Worm (Caenorhabditis elegans) whole organism, mixed stage, embryonic: ENCODE measurements around the gene taf-7.1.

ENCODE experiments used
- ces-1 ChIP-seq: fragments of 150-350 bp; optimal IDR thresholded peaks from 2 replicates; lab custom pipeline; 2014; ENCODE audit warnings: missing biosample characterization, missing genetic modification reagents, missing genetic modification characterization
- elt-1 ChIP-seq: sonication (generic microtip); optimal IDR thresholded peaks from 2 replicates; lab custom pipeline; 2017; ENCODE audit warnings: missing genetic modification characterization, mild to moderate bottlenecking, missing compliant biosample characterization, antibody characterized with exemption, moderate library complexity, borderline replicate concordance; ENCODE audit not compliant: insufficient read depth
- elt-3 ChIP-seq: fragments of 150-350 bp; optimal IDR thresholded peaks from 2 replicates; lab custom pipeline; 2014; ENCODE audit warnings: missing biosample characterization, missing genetic modification characterization
- hlh-1 ChIP-seq: fragments of 150-350 bp; optimal IDR thresholded peaks from 2 replicates; lab custom pipeline; 2014; ENCODE audit warnings: missing biosample characterization, missing genetic modification reagents, missing genetic modification characterization
- lin-13 ChIP-seq: fragments of 150-350 bp; optimal IDR thresholded peaks from 2 replicates; lab custom pipeline; 2014; ENCODE audit warnings: missing biosample characterization, missing genetic modification characterization
- nhr-28 ChIP-seq: fragments of 150-350 bp; optimal IDR thresholded peaks from 2 replicates; lab custom pipeline; 2014; ENCODE audit warnings: missing biosample characterization, missing genetic modification characterization
- snpc-4 ChIP-seq: fragments of 150-350 bp; optimal IDR thresholded peaks from 2 replicates; lab custom pipeline; 2014; ENCODE audit warnings: missing biosample characterization, missing genetic modification characterization
- sptf-1 ChIP-seq: sonication (generic microtip); optimal IDR thresholded peaks from 2 replicates; lab custom pipeline; 2017; ENCODE audit warnings: mild to moderate bottlenecking, missing genetic modification characterization, moderate library complexity, missing compliant biosample characterization
- tbx-8 ChIP-seq: fragments of 200-800 bp; sonication (Bioruptor generic); optimal IDR thresholded peaks from 2 replicates; lab custom pipeline; 2018; ENCODE audit warnings: mild to moderate bottlenecking, missing genetic modification characterization, moderate library complexity, missing compliant biosample characterization
- unc-120 ChIP-seq: sonication (generic microtip); optimal IDR thresholded peaks from 2 replicates; lab custom pipeline; 2017; ENCODE audit warnings: missing genetic modification characterization, missing compliant biosample characterization; ENCODE audit not compliant: poor library complexity, severe bottlenecking
- unc-62 ChIP-seq: fragments of 150-350 bp; optimal IDR thresholded peaks from 2 replicates; lab custom pipeline; 2014; ENCODE audit warnings: missing biosample characterization, missing genetic modification reagents, missing genetic modification characterization
- zip-8 ChIP-seq: fragments of 150-350 bp; optimal IDR thresholded peaks from 2 replicates; lab custom pipeline; 2014; ENCODE audit warnings: missing biosample characterization, missing genetic modification characterization

ce11 chrX:11816825-11817224 is 20.5 kb downstream of the taf-7.1 start:
- TF ChIP-seq snpc-4 (tag; lab: Kevin White, UChicago) (no peak), elt-1 (tag; lab: Kevin White, UChicago) (no peak), elt-3 (tag; lab: Kevin White, UChicago) (no peak), hlh-1 (tag; lab: Kevin White, UChicago) (no peak), tbx-8 (no peak), zip-8 (no peak), ces-1 (GFP tag; lab: Kevin White, UChicago) (no peak), nhr-28 (tag; lab: Kevin White, UChicago) (no peak), unc-120 (no peak), sptf-1 (tag; lab: Kevin White, UChicago) (no peak), lin-13 (no peak), unc-62 (GFP tag; lab: Kevin White, UChicago) (no peak)
